Fruit fly (Drosophila melanogaster): ENCODE results near the gene ND-15.
A peak's percentile ranks its signal among the peaks of the same experiment; 100 is the strongest.

Gene ND-15

dm6 chr2L:143088-143487 lies 28.6 kb downstream of the ND-15 start, which contains the start of the genes CG31974 and CG11454 (continued):
- TF ChIP-seq CG1529 (GFP tag; optimal IDR thresholded peaks at IDR 0.05) (no peak), CG4730 (GFP tag; IDR thresholded peaks at IDR 0.05) (no peak), MESR4 (GFP tag; optimal IDR thresholded peaks at IDR 0.05) (peak; percentile 84), D (optimal IDR thresholded peaks at IDR 0.05) (no peak), D (GFP tag; optimal IDR thresholded peaks at IDR 0.05) (no peak), slbo (GFP tag; IDR thresholded peaks at IDR 0.05) (no peak), dm (GFP tag; optimal IDR thresholded peaks at IDR 0.05) (no peak), Ets97D (GFP tag; optimal IDR thresholded peaks at IDR 0.05) (peak; percentile 46), CG10366 (GFP tag; IDR thresholded peaks at IDR 0.05) (no peak), luna (GFP tag; optimal IDR thresholded peaks at IDR 0.05) (no peak), unc-4 (GFP tag; IDR thresholded peaks at IDR 0.05; ENCODE audit: partially characterized antibody) (peak; percentile 95), Elba2 (GFP tag; optimal IDR thresholded peaks at IDR 0.05) (no peak), MTF-1 (GFP tag; optimal IDR thresholded peaks at IDR 0.05; ENCODE audit: borderline replicate concordance) (no peak), CG10321 (GFP tag; IDR thresholded peaks at IDR 0.05) (no peak), psq (GFP tag; optimal IDR thresholded peaks at IDR 0.05) (no peak), CG17361 (GFP tag; IDR thresholded peaks at IDR 0.05) (no peak), kay (GFP tag; optimal IDR thresholded peaks at IDR 0.05) (no peak), Ptx1 (GFP tag; IDR thresholded peaks at IDR 0.05) (no peak), CG6791 (GFP tag; IDR thresholded peaks at IDR 0.05; ENCODE audit: partially characterized antibody) (peak; percentile 69; the same call in 2 of the 3 replicates)

dm6 chr2L:146503-146902 lies 32.0 kb downstream of the ND-15 start:
- TF ChIP-seq Atf6 (GFP tag; IDR thresholded peaks at IDR 0.05) (no peak), Deaf1 (tag; optimal IDR thresholded peaks at IDR 0.05) (peak; percentile 74), CG3995 (GFP tag; optimal IDR thresholded peaks at IDR 0.05) (no peak), scrt (GFP tag; optimal IDR thresholded peaks at IDR 0.05) (peak; percentile 41), slou (GFP tag; optimal IDR thresholded peaks at IDR 0.05) (no peak), CG13894 (tag; optimal IDR thresholded peaks at IDR 0.05) (peak; percentile 91), CG11696 (GFP tag; IDR thresholded peaks at IDR 0.05) (no peak)

DNA sequence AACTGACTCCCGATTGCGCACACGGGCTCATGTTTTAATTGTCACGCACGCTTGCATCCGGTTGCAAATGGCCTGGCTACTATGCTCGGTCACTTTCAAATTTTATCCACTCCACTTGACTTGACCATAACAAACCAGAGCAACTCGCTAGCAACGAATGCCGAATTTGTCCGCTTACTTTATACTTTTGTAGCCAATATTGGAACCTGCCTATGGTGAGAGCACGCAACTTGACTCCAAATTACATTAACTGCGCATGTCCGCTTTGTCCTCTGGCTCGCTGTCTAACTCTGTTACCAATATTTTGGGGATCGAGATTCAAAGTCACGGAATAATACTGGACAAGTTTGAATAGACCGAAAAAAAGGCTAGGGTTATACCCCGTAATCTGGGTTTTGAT lies 38.6 kb downstream of the ND-15 start, which contains the start of gene CG42399:
Gene CG42399 (minus strand): TSS at position 159 of the 400 bp plus-strand sequence.
- TF ChIP-seq hth (optimal IDR thresholded peaks at IDR 0.05), result no peak
- no peak for TF ChIP-seq ham (GFP tag; IDR thresholded peaks at IDR 0.05)
- TF ChIP-seq Sry-δ (GFP tag; optimal IDR thresholded peaks at IDR 0.05), result no peak
- TF ChIP-seq ftz-f1 (GFP tag; optimal IDR thresholded peaks at IDR 0.05), result no peak
- no peak for TF ChIP-seq Six4 (GFP tag; optimal IDR thresholded peaks at IDR 0.05)
- no peak for TF ChIP-seq sr (GFP tag; IDR thresholded peaks at IDR 0.05)
- no peak for TF ChIP-seq CG8359 (GFP tag; optimal IDR thresholded peaks at IDR 0.05; ENCODE audit: borderline replicate concordance)
- TF ChIP-seq ATbp (GFP tag; optimal IDR thresholded peaks at IDR 0.05), result no peak
- TF ChIP-seq ci (GFP tag; IDR thresholded peaks at IDR 0.05), result no peak
- no peak for TF ChIP-seq CG30020 (tag; optimal IDR thresholded peaks at IDR 0.05)
- TF ChIP-seq CrebB (tag; optimal IDR thresholded peaks at IDR 0.05), result no peak
- TF ChIP-seq cato (GFP tag; optimal IDR thresholded peaks at IDR 0.05; ENCODE audit: borderline replicate concordance), result no peak
- peak; percentile 58 for TF ChIP-seq CG15514 (GFP tag; optimal IDR thresholded peaks at IDR 0.05)
- no peak for TF ChIP-seq org-1 (GFP tag; optimal IDR thresholded peaks at IDR 0.05)
- TF ChIP-seq CG2678 (tag; optimal IDR thresholded peaks at IDR 0.05), result no peak
- TF ChIP-seq CG14014 (GFP tag; IDR thresholded peaks at IDR 0.05), result no peak
- peak; percentile 25 for TF ChIP-seq kni (GFP tag; optimal IDR thresholded peaks at IDR 0.05)
- TF ChIP-seq CG1602 (GFP tag; optimal IDR thresholded peaks at IDR 0.05), result no peak
- TF ChIP-seq nau (GFP tag; optimal IDR thresholded peaks at IDR 0.05), result no peak
- no peak for TF ChIP-seq gcm (GFP tag; optimal IDR thresholded peaks at IDR 0.05)
- TF ChIP-seq CG4820 (GFP tag; optimal IDR thresholded peaks at IDR 0.05), result no peak
- no peak for TF ChIP-seq CG2116 (GFP tag; optimal IDR thresholded peaks at IDR 0.05)
- no peak for TF ChIP-seq CG12219 (GFP tag; optimal IDR thresholded peaks at IDR 0.05)
- TF ChIP-seq CG13894 (tag; optimal IDR thresholded peaks at IDR 0.05), result peak; percentile 23
- no peak for TF ChIP-seq danr (GFP tag; IDR thresholded peaks at IDR 0.05)
- TF ChIP-seq Scr (GFP tag; IDR thresholded peaks at IDR 0.05; ENCODE audit: partially characterized antibody), result no peak
